Worm (Caenorhabditis elegans): ENCODE results near the gene T23G7.2.

Gene T23G7.2

DNA sequence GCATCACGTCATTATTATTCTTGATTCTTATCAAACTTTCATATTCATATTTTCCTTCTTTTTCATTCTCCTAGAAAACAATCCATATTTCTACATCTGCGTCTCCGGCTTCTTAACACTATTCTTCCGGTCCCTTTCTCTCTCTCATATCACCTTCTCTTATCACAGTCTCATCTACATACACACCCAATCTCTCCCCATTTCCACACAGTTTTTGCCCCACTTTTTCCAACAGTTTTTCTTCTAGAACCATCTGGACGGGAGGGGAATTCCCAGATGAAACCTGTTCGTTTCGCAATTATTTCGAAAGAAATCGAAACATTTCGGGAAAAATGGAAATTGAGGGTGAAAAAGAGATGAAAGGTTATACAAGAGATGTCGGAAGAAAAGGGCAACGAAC is 44.6 kb downstream of the T23G7.2 start:
- TF ChIP-seq unc-39 (tag; optimal IDR thresholded peaks at IDR 0.05) (no peak), C34F6.9 (tag; optimal IDR thresholded peaks at IDR 0.05) (peak; percentile 72), gmeb-1 (tag; optimal IDR thresholded peaks at IDR 0.05) (peak; percentile 49), egl-27 (tag; optimal IDR thresholded peaks at IDR 0.05) (peak; percentile 63), fos-1 (tag; optimal IDR thresholded peaks at IDR 0.05) (peak; percentile 93), ama-1 (optimal IDR thresholded peaks at IDR 0.05) (peak; percentile 61), unc-62 (GFP tag; optimal IDR thresholded peaks at IDR 0.05) (no peak), lsy-2 (tag; optimal IDR thresholded peaks at IDR 0.05) (peak in 1 of 2 experiments; percentile 47), nhr-129 (tag; optimal IDR thresholded peaks at IDR 0.05) (peak; percentile 40), lin-39 (tag; optimal IDR thresholded peaks at IDR 0.05) (no peak), sma-9 (GFP tag; optimal IDR thresholded peaks at IDR 0.05) (peak; percentile 42), sma-9 (tag; optimal IDR thresholded peaks at IDR 0.05) (no peak), nhr-25 (tag; optimal IDR thresholded peaks at IDR 0.05) (peak; percentile 62), nhr-21 (tag; optimal IDR thresholded peaks at IDR 0.05) (peak; percentile 83), mab-5 (tag; optimal IDR thresholded peaks at IDR 0.05) (no peak), skn-1 (tag; optimal IDR thresholded peaks at IDR 0.05) (no peak), crh-2 (tag; optimal IDR thresholded peaks at IDR 0.05) (peak; percentile 69), dmd-4 (tag; optimal IDR thresholded peaks at IDR 0.05) (no peak), sma-3 (GFP tag; optimal IDR thresholded peaks at IDR 0.05) (peak; percentile 49), nhr-237 (tag; optimal IDR thresholded peaks at IDR 0.05) (no peak)

DNA sequence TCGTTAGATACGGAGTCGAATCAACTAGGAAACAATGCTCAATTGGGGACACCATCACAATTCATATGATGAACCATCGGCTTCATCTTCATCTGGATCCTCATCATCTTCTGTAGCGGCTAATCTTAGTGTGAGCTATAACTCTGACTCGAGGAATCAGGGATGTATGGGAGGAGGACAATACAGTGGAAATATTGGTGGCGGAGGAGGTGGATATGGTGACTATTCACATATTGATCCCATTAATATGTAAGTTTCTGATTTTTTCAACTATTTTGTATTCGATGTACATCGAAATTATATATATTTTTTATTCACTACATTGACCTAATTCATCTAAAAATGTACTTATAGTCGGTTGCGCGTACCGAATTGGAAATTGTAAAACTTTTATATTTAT is 45.4 kb downstream of the T23G7.2 start:
- TF ChIP-seq dmd-4 (tag; optimal IDR thresholded peaks at IDR 0.05) = no peak
- TF ChIP-seq nhr-237 (tag; optimal IDR thresholded peaks at IDR 0.05) = no peak
- TF ChIP-seq unc-55 (GFP tag; optimal IDR thresholded peaks at IDR 0.05) = no peak
- TF ChIP-seq ama-1 (optimal IDR thresholded peaks at IDR 0.05) = peak; percentile 70
- TF ChIP-seq gmeb-1 (tag; optimal IDR thresholded peaks at IDR 0.05) = no peak

DNA sequence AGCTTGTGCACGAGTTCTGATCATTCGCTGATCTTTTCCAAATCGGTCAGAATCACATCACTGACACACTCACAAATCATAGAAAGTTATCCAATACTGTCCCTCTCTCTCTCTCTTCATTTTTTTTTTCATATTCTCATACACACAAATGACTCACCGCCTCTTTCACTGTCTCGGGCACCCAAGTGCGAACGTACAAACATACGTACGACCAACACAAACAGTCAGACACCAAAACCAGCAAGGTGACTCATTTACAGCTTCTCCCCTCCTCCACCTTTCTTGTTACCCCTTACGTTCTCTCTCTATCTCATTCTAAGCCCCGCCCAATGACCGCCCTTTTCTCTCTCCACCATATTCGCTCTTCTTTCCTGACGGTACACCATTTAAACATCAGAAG is 45.8 kb downstream of the T23G7.2 start:
- TF ChIP-seq blmp-1 (tag; optimal IDR thresholded peaks at IDR 0.05; ENCODE audit: insufficient read depth) (peak; percentile 16), fos-1 (tag; optimal IDR thresholded peaks at IDR 0.05) (peak; percentile 96), C34F6.9 (tag; optimal IDR thresholded peaks at IDR 0.05) (no peak)

DNA sequence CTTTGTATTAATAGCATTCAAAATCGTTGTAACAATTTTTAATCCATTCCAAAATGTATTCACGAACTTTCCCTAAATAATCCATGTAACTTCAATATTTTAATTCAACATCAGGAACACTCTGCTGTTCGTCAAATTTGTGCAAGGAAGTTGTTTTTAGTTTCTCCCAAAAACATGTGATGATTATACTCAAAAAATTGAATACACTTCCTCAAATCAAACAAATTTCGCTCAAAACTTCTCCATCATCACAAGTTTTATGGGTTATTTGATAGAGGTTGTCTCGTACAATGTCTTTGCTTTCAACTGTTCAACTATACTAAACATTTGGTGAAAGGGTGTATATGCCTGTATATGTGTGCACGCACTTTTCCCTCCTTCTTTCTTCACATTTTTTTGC is 47.7 kb downstream of the T23G7.2 start:
- TF ChIP-seq fos-1 (tag; optimal IDR thresholded peaks at IDR 0.05) = peak; percentile 48
- no peak for TF ChIP-seq ama-1 (optimal IDR thresholded peaks at IDR 0.05)

DNA sequence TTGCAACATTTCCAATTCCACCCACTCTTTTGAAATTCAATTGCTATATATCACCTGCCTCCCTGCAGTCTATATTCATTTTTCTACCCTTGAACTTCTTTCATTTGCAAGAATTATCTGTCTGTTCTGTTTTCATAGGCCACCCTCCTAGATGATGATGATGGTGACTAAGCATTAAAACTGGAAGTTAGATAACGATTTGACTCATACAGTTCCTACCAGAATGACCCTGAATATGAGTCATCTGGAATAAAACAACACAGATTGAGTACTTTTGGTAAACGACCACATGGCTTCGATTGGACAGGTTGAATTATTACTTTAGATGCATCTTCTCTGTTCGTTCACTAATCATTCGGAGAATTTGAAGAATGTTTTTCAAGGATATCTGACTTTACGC is 48.4 kb downstream of the T23G7.2 start:
- peak; percentile 50 for TF ChIP-seq fos-1 (tag; optimal IDR thresholded peaks at IDR 0.05)
- peak; percentile 51 for TF ChIP-seq sma-3 (GFP tag; optimal IDR thresholded peaks at IDR 0.05)
- TF ChIP-seq unc-62 (GFP tag; optimal IDR thresholded peaks at IDR 0.05) = no peak

DNA sequence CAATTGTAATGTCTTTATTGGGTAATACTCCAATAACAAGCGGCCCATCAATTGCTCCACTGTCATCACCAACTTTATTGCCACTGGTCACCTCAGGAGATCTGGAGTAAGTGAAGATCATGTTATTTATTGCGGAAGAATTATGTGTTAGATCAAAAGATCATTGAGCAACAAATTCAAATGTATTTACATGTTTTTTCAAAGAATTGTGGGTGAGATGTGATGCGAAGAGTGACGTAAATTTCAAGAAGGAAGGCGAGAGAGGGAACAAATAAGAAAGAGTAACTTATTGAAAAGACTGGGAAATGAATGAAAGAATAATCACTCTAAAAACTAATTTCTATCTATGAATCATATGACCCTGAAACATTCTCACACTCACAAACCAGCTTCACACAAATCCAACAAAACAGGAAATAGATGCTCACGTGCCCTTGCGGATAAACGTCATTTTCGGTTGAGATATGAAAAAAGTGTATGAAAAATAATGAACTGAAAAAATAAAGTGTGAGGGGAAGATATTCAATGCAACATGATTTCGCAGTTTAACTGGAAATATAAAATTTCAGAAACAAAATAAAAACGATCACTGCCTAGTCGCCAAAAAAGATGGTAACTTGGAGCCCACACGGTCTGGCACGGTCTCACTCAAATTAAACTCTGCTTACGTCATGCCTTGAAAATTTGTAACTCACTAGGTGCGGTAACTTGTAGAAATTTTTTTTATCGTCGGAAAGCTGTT is 51.8 kb downstream of the T23G7.2 start:
- TF ChIP-seq blmp-1 (tag; optimal IDR thresholded peaks at IDR 0.05; ENCODE audit: insufficient read depth) (no peak), unc-55 (GFP tag; optimal IDR thresholded peaks at IDR 0.05) (no peak), nhr-21 (tag; optimal IDR thresholded peaks at IDR 0.05) (no peak), lsy-2 (tag; optimal IDR thresholded peaks at IDR 0.05) (peak in 1 of 2 experiments; percentile 6), sem-4 (tag; optimal IDR thresholded peaks at IDR 0.05) (no peak), unc-62 (GFP tag; optimal IDR thresholded peaks at IDR 0.05) (no peak), lin-13 (GFP tag; optimal IDR thresholded peaks at IDR 0.05) (no peak), ceh-16 (tag; optimal IDR thresholded peaks at IDR 0.05) (no peak), nhr-25 (tag; optimal IDR thresholded peaks at IDR 0.05) (no peak), ceh-82 (tag; optimal IDR thresholded peaks at IDR 0.05) (no peak), unc-39 (tag; optimal IDR thresholded peaks at IDR 0.05) (no peak), sma-9 (GFP tag; optimal IDR thresholded peaks at IDR 0.05) (peak; percentile 42), sma-9 (tag; optimal IDR thresholded peaks at IDR 0.05) (no peak), ZK546.5 (tag; optimal IDR thresholded peaks at IDR 0.05) (no peak), ztf-4 (tag; optimal IDR thresholded peaks at IDR 0.05) (peak; percentile 25), nhr-129 (tag; optimal IDR thresholded peaks at IDR 0.05) (no peak), nhr-10 (tag; optimal IDR thresholded peaks at IDR 0.05) (no peak)
